Worm (Caenorhabditis elegans): ENCODE results near the gene eif-3.K.

DNA sequence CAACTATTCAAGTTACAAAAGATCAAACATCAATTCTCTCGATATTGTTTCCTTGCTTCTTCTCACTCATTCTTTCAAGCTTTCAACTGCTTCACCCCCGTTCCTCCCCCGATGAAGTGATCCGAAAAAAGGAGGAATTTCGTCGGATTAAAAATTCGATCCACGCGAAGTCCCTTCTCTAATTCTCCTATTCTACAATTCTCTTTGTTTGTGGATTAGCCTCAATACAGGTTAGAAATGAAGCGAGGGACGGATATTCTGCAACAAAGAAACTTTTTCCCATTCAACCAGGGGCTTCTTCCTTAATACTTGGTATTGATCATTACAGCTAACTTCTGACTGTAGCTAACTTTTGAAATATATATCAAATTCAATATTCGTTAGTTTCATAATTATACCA, 9.0 kb upstream of the eif-3.K start, which contains the start of gene grl-2:
- TF ChIP-seq mxl-1 (tag; optimal IDR thresholded peaks at IDR 0.05) (no peak), unc-62 (GFP tag; optimal IDR thresholded peaks at IDR 0.05) (no peak)

All from whole organism, young adult.